Fruit fly (Drosophila melanogaster) whole organism, embryonic: ENCODE measurements around the gene ppk30.

Experiments
- BEAF-32 ChIP-seq: fragments of 200-800 bp; sonication (Bioruptor generic); optimal IDR thresholded peaks from 3 replicates; lab custom pipeline; 2017; ENCODE audit warnings: missing biosample characterization, missing genetic modification characterization, mild to moderate bottlenecking, moderate library complexity, missing genetic modification reagents
- Bdp1 ChIP-seq: fragments of 200-800 bp; sonication (Bioruptor generic); optimal IDR thresholded peaks from 3 replicates; lab custom pipeline; 2016; ENCODE audit warnings: missing biosample characterization, missing genetic modification characterization
- CG1024 ChIP-seq: fragments of 200-800 bp; sonication (Bioruptor generic); IDR thresholded peaks from 2 replicates; pipeline ENCODE4 v1.3.6; 2022; ENCODE audit warnings: missing biosample characterization, missing genetic modification characterization
- CG10979 ChIP-seq: fragments of 200-800 bp; sonication (Bioruptor generic); optimal IDR thresholded peaks from 2 replicates; lab custom pipeline; 2018; ENCODE audit warnings: missing biosample characterization, mild to moderate bottlenecking, missing genetic modification characterization, moderate library complexity
- CG11504 ChIP-seq: fragments of 200-800 bp; sonication (Bioruptor generic); optimal IDR thresholded peaks from 3 replicates; lab custom pipeline; 2019; ENCODE audit warnings: missing biosample characterization, mild to moderate bottlenecking, missing genetic modification characterization, moderate library complexity
- CG14710 ChIP-seq: fragments of 200-800 bp; sonication (Bioruptor generic); optimal IDR thresholded peaks from 3 replicates; lab custom pipeline; 2019; ENCODE audit warnings: missing biosample characterization, mild to moderate bottlenecking, missing genetic modification characterization, moderate library complexity
- CG1603 ChIP-seq: fragments of 200-800 bp; sonication (Bioruptor generic); optimal IDR thresholded peaks from 2 replicates; lab custom pipeline; 2019; ENCODE audit warnings: missing biosample characterization, mild to moderate bottlenecking, missing genetic modification characterization, moderate library complexity
- CG18262 ChIP-seq: fragments of 200-800 bp; optimal IDR thresholded peaks from 3 replicates; lab custom pipeline; 2019; ENCODE audit warnings: missing biosample characterization, mild to moderate bottlenecking, missing genetic modification characterization, moderate library complexity
- CG18764 ChIP-seq: fragments of 200-800 bp; sonication (Bioruptor generic); optimal IDR thresholded peaks from 3 replicates; lab custom pipeline; 2016; ENCODE audit warnings: missing biosample characterization, missing genetic modification characterization
- CG2712 ChIP-seq: fragments of 200-800 bp; optimal IDR thresholded peaks from 3 replicates; lab custom pipeline; 2019; ENCODE audit warnings: missing biosample characterization, mild to moderate bottlenecking, missing genetic modification characterization, moderate library complexity
- CG3065 ChIP-seq: fragments of 200-800 bp; sonication (Bioruptor generic); optimal IDR thresholded peaks from 2 replicates; lab custom pipeline; 2016; ENCODE audit warnings: missing biosample characterization, missing genetic modification characterization
- CG3163 ChIP-seq: fragments of 200-800 bp; sonication (Bioruptor generic); optimal IDR thresholded peaks from 3 replicates; lab custom pipeline; 2016; ENCODE audit warnings: missing biosample characterization, missing genetic modification characterization
- CG43689 ChIP-seq: fragments of 200-800 bp; sonication (Bioruptor generic); IDR thresholded peaks from 2 replicates; pipeline ENCODE4 v1.3.6; 2022; ENCODE audit warnings: missing biosample characterization, missing genetic modification characterization
- CG4707 ChIP-seq: fragments of 200-800 bp; sonication (Bioruptor generic); optimal IDR thresholded peaks from 2 replicates; lab custom pipeline; 2018; ENCODE audit warnings: missing biosample characterization, mild to moderate bottlenecking, missing genetic modification characterization, moderate library complexity
- CG4854 ChIP-seq: fragments of 200-800 bp; sonication (Bioruptor generic); optimal IDR thresholded peaks from 2 replicates; lab custom pipeline; 2016; ENCODE audit warnings: missing biosample characterization, missing genetic modification characterization, inconsistent platforms
- CG9215 ChIP-seq: fragments of 200-800 bp; sonication (Bioruptor generic); IDR thresholded peaks from 2 replicates; pipeline ENCODE4 v1.3.6; 2022; ENCODE audit warnings: missing biosample characterization, missing genetic modification characterization
- ERR ChIP-seq: fragments of 200-800 bp; sonication (Bioruptor generic); optimal IDR thresholded peaks from 2 replicates; lab custom pipeline; 2016; ENCODE audit warnings: missing biosample characterization, missing genetic modification characterization
- Hey ChIP-seq: fragments of 200-800 bp; sonication (Bioruptor generic); optimal IDR thresholded peaks from 3 replicates; lab custom pipeline; 2018; ENCODE audit warnings: missing biosample characterization, mild to moderate bottlenecking, missing genetic modification characterization
- Meics ChIP-seq: fragments of 200-800 bp; sonication (Bioruptor generic); optimal IDR thresholded peaks from 2 replicates; lab custom pipeline; 2017; ENCODE audit warnings: missing biosample characterization, mild to moderate bottlenecking, missing genetic modification characterization
- Nf-YB ChIP-seq: fragments of 200-800 bp; sonication (Bioruptor generic); optimal IDR thresholded peaks from 3 replicates; lab custom pipeline; 2019; ENCODE audit warnings: missing biosample characterization, mild to moderate bottlenecking, missing genetic modification characterization, moderate library complexity
- Nf-YC ChIP-seq: fragments of 200-800 bp; optimal IDR thresholded peaks from 3 replicates; lab custom pipeline; 2019; ENCODE audit warnings: missing biosample characterization, mild to moderate bottlenecking, missing genetic modification characterization, moderate library complexity
- Pdp1 ChIP-seq, 2 experiments: fragments of 200-800 bp; sonication (Bioruptor generic); optimal IDR thresholded peaks; 3 replicates each; lab custom pipeline; 2016; ENCODE audit warnings: missing biosample characterization in 2 of 2, missing genetic modification characterization in 2 of 2, mild to moderate bottlenecking in 1 of 2, moderate library complexity in 1 of 2
- TFAM ChIP-seq: fragments of 200-800 bp; sonication (Bioruptor generic); optimal IDR thresholded peaks from 2 replicates; lab custom pipeline; 2017; ENCODE audit warnings: missing biosample characterization, missing genetic modification characterization, inconsistent platforms
- Xrp1 ChIP-seq: fragments of 200-800 bp; sonication (Bioruptor generic); IDR thresholded peaks from 2 replicates; pipeline ENCODE4 v1.3.6; 2022; ENCODE audit warnings: missing biosample characterization, missing genetic modification characterization
- ato ChIP-seq: fragments of 200-800 bp; sonication (Bioruptor generic); IDR thresholded peaks from 2 replicates; pipeline ENCODE4 v1.3.6; 2022; ENCODE audit warnings: missing biosample characterization, missing genetic modification characterization; ENCODE audit not compliant: partially characterized antibody
- cato ChIP-seq: fragments of 200-800 bp; sonication (Bioruptor generic); optimal IDR thresholded peaks from 2 replicates; lab custom pipeline; 2016; ENCODE audit warnings: missing biosample characterization, missing genetic modification characterization, borderline replicate concordance
- ci ChIP-seq: fragments of 200-800 bp; sonication (Bioruptor generic); IDR thresholded peaks from 3 replicates; pipeline ENCODE4 v1.3.6; 2022; ENCODE audit warnings: missing biosample characterization, missing genetic modification characterization
- crc ChIP-seq: fragments of 200-800 bp; sonication (Bioruptor generic); optimal IDR thresholded peaks from 2 replicates; lab custom pipeline; 2016; ENCODE audit warnings: missing biosample characterization, missing genetic modification characterization
- fd64A ChIP-seq: fragments of 200-800 bp; sonication (Bioruptor generic); optimal IDR thresholded peaks from 3 replicates; lab custom pipeline; 2018; ENCODE audit warnings: missing biosample characterization, mild to moderate bottlenecking, missing genetic modification characterization
- fu2 ChIP-seq: fragments of 200-800 bp; sonication (Bioruptor generic); optimal IDR thresholded peaks from 2 replicates; lab custom pipeline; 2016; ENCODE audit warnings: missing biosample characterization, missing genetic modification characterization
- gem ChIP-seq: fragments of 200-800 bp; sonication (Bioruptor generic); optimal IDR thresholded peaks from 2 replicates; lab custom pipeline; 2019; ENCODE audit warnings: missing biosample characterization, mild to moderate bottlenecking, missing genetic modification characterization, moderate library complexity
- gsb ChIP-seq: fragments of 200-800 bp; sonication (Bioruptor generic); IDR thresholded peaks from 2 replicates; pipeline ENCODE4 v1.3.6; 2022; ENCODE audit warnings: missing biosample characterization, missing genetic modification characterization
- hkb ChIP-seq, 2 experiments: fragments of 200-800 bp in 1 of 2; fragments of >200 bp in 1 of 2; sonication (Bioruptor generic) in 1 of 2; IDR thresholded peaks in 1 of 2; optimal IDR thresholded peaks in 1 of 2; 2 replicates each; pipeline versions ENCODE4 v1.3.6 to Lab custom; 2017 to 2022; ENCODE audit warnings: missing biosample characterization in 1 of 2, missing genetic modification characterization in 1 of 2
- org-1 ChIP-seq: fragments of 200-800 bp; sonication (Bioruptor generic); optimal IDR thresholded peaks from 2 replicates; lab custom pipeline; 2017; ENCODE audit warnings: missing biosample characterization, missing genetic modification characterization
- otp ChIP-seq: fragments of 200-800 bp; sonication (Bioruptor generic); IDR thresholded peaks from 3 replicates; pipeline ENCODE4, ENCODE4 v1.3.6; 2022; ENCODE audit warnings: missing biosample characterization, missing genetic modification characterization
- pho ChIP-seq: fragments of 200-800 bp; sonication (Bioruptor generic); optimal IDR thresholded peaks from 2 replicates; lab custom pipeline; 2016; ENCODE audit warnings: missing biosample characterization, missing genetic modification characterization
- phol ChIP-seq: fragments of 200-800 bp; sonication (Bioruptor generic); optimal IDR thresholded peaks from 3 replicates; lab custom pipeline; 2018; ENCODE audit warnings: missing biosample characterization, mild to moderate bottlenecking, missing genetic modification characterization, moderate library complexity
- sens ChIP-seq: fragments of 200-800 bp; sonication (Bioruptor generic); peaks from one replicate; lab custom pipeline; 2016; ENCODE audit warnings: missing biosample characterization, missing genetic modification characterization
- sisA ChIP-seq: fragments of 200-800 bp; sonication (Bioruptor generic); IDR thresholded peaks from 2 replicates; pipeline ENCODE4 v1.3.6; 2022; ENCODE audit warnings: missing biosample characterization, missing genetic modification characterization
- sob ChIP-seq: fragments of 200-800 bp; sonication (Bioruptor generic); IDR thresholded peaks from 2 replicates; pipeline ENCODE4 v1.3.6; 2022; ENCODE audit warnings: missing biosample characterization, missing genetic modification characterization
- trem ChIP-seq: fragments of 200-800 bp; optimal IDR thresholded peaks from 3 replicates; lab custom pipeline; 2019; ENCODE audit warnings: missing biosample characterization, mild to moderate bottlenecking, missing genetic modification characterization, moderate library complexity
- tup ChIP-seq: fragments of 200-800 bp; sonication (Bioruptor generic); optimal IDR thresholded peaks from 2 replicates; lab custom pipeline; 2016; ENCODE audit warnings: missing biosample characterization, mild to moderate bottlenecking, missing genetic modification characterization, moderate library complexity
- vnd ChIP-seq: fragments of 200-800 bp; sonication (Bioruptor generic); IDR thresholded peaks from 3 replicates; pipeline ENCODE4 v1.3.6; 2022; ENCODE audit warnings: missing biosample characterization, missing genetic modification characterization; ENCODE audit not compliant: partially characterized antibody

Gene ppk30

dm6 chr3R:29699220-29699619, 30.3 kb downstream of the ppk30 start (continued):
- TF ChIP-seq fu2 = no peak
- TF ChIP-seq CG9215 (GFP tag; lab: Robert Waterston, UW) = peak; percentile 46; the same call in 1 of the 2 replicates
- TF ChIP-seq CG3163 (GFP tag; lab: Kevin White, UChicago) = no peak
- no peak for TF ChIP-seq pho (GFP tag; lab: Kevin White, UChicago)
- no peak for TF ChIP-seq CG4707
- TF ChIP-seq gsb (GFP tag; lab: Robert Waterston, UW) = no peak
- TF ChIP-seq Meics = no peak
- no peak for TF ChIP-seq Hey (tag; lab: Kevin White, UChicago)
- TF ChIP-seq ato (GFP tag; lab: Robert Waterston, UW) = no peak
- no peak for TF ChIP-seq fd64A (GFP tag; lab: Kevin White, UChicago)
- no peak for TF ChIP-seq tup (GFP tag; lab: Kevin White, UChicago)
- TF ChIP-seq CG4854 (GFP tag; lab: Kevin White, UChicago) = no peak
- no peak for TF ChIP-seq cato (GFP tag; lab: Kevin White, UChicago)
- no peak for TF ChIP-seq ERR (GFP tag; lab: Kevin White, UChicago)
- no peak for TF ChIP-seq sob
- TF ChIP-seq org-1 (GFP tag; lab: Kevin White, UChicago) = peak; percentile 3
- no peak for TF ChIP-seq crc (GFP tag; lab: Kevin White, UChicago)
- peak; percentile 64; the same call in 1 of the 3 replicates for TF ChIP-seq otp (GFP tag; lab: Robert Waterston, UW)
- TF ChIP-seq trem (tag; lab: Kevin White, UChicago) = no peak
- TF ChIP-seq CG18764 = no peak
- TF ChIP-seq ci (GFP tag; lab: Robert Waterston, UW) = peak; percentile 48; the same call in 1 of the 3 replicates
- no peak for TF ChIP-seq vnd (GFP tag; lab: Robert Waterston, UW)
- TF ChIP-seq CG43689 (GFP tag; lab: Robert Waterston, UW) = no peak
- TF ChIP-seq CG1024 (GFP tag; lab: Robert Waterston, UW) = no peak
- TF ChIP-seq sisA (GFP tag; lab: Robert Waterston, UW) = 0 out of 2 replicates have a peak, but pooled peaks have one; percentile 8
- no peak for TF ChIP-seq CG3065 (GFP tag; lab: Kevin White, UChicago)

- peak; percentile 75 for TF ChIP-seq Nf-YB (GFP tag; lab: Kevin White, UChicago)
- TF ChIP-seq CG10979 (tag; lab: Kevin White, UChicago) = no peak
- peak; percentile 50 for TF ChIP-seq Nf-YC (tag; lab: Kevin White, UChicago)
These were observed 32.8 kb downstream of the ppk30 start for dm6 chr3R:29701739-29702138.

- peak; percentile 29 for TF ChIP-seq CG10979 (tag; lab: Kevin White, UChicago)
- TF ChIP-seq Bdp1 (GFP tag; lab: Kevin White, UChicago) = no peak
- TF ChIP-seq CG18262 (tag; lab: Kevin White, UChicago) = peak; percentile 13
- TF ChIP-seq CG11504 (tag; lab: Kevin White, UChicago) = peak; percentile 0
- TF ChIP-seq hkb (optimal IDR thresholded peaks at IDR 0.05; lab: Kevin White, UChicago) = no peak
- no peak for TF ChIP-seq hkb (GFP tag; IDR thresholded peaks at IDR 0.05; lab: Robert Waterston, UW)
- TF ChIP-seq CG1603 = peak; percentile 28
- TF ChIP-seq Pdp1 (GFP tag; optimal IDR thresholded peaks at IDR 0.05; lab: Kevin White, UChicago) = peak in 1 of 2 experiments; percentile 52
- peak; percentile 4 for TF ChIP-seq phol (tag; lab: Kevin White, UChicago)
- peak; percentile 19 for TF ChIP-seq CG2712 (tag; lab: Kevin White, UChicago)
- TF ChIP-seq CG14710 = peak; percentile 5
- TF ChIP-seq BEAF-32 (GFP tag; lab: Kevin White, UChicago) = no peak
- peak; percentile 41 for TF ChIP-seq sens (GFP tag; lab: Kevin White, UChicago)
- peak; percentile 54; the same call in 1 of the 2 replicates for TF ChIP-seq Xrp1
- TF ChIP-seq TFAM (GFP tag; lab: Kevin White, UChicago) = no peak
- peak; percentile 13 for TF ChIP-seq gem (tag; lab: Kevin White, UChicago)
These were observed 35.6 kb downstream of the ppk30 start for dm6 chr3R:29704557-29704956.
